Fruit fly (Drosophila melanogaster) whole organism, embryonic: Measurements from ENCODE around the gene Cwc25.

Source experiments
- Asciz ChIP-seq: fragments of 200-800 bp; sonication (Bioruptor generic); optimal IDR thresholded peaks from 2 replicates; lab custom pipeline; 2017; ENCODE audit warnings: missing biosample characterization, mild to moderate bottlenecking, missing genetic modification characterization, missing genetic modification reagents
- Atf-2 ChIP-seq: fragments of 200-800 bp; sonication (Bioruptor generic); optimal IDR thresholded peaks from 2 replicates; lab custom pipeline; 2016; ENCODE audit warnings: missing biosample characterization, missing genetic modification characterization
- Atf6 ChIP-seq: fragments of 200-800 bp; sonication (Bioruptor generic); IDR thresholded peaks from 2 replicates; pipeline ENCODE4 v1.3.6; 2022; ENCODE audit warnings: missing biosample characterization, missing genetic modification characterization
- Awh ChIP-seq: fragments of 200-800 bp; sonication (Bioruptor generic); IDR thresholded peaks from 2 replicates; pipeline ENCODE4, ENCODE4 v1.3.6; 2022; ENCODE audit warnings: missing biosample characterization, missing genetic modification characterization
- Bgb ChIP-seq: fragments of 200-800 bp; sonication (Bioruptor generic); IDR thresholded peaks from 2 replicates; pipeline ENCODE4 v1.3.6; 2022; ENCODE audit warnings: missing biosample characterization, missing genetic modification characterization; ENCODE audit not compliant: partially characterized antibody
- CG11696 ChIP-seq: fragments of 200-800 bp; sonication (Bioruptor generic); IDR thresholded peaks from 2 replicates; pipeline ENCODE4 v1.3.6; 2022; ENCODE audit warnings: missing biosample characterization, missing genetic modification characterization
- CG11723 ChIP-seq: fragments of 200-800 bp; sonication (Bioruptor generic); optimal IDR thresholded peaks from 2 replicates; lab custom pipeline; 2017; ENCODE audit warnings: missing biosample characterization, mild to moderate bottlenecking, missing genetic modification characterization
- CG12299 ChIP-seq: fragments of 200-800 bp; sonication (Bioruptor generic); optimal IDR thresholded peaks from 2 replicates; lab custom pipeline; 2018; ENCODE audit warnings: missing biosample characterization, mild to moderate bottlenecking, missing genetic modification characterization
- CG13624 ChIP-seq: fragments of 200-800 bp; sonication (Bioruptor generic); optimal IDR thresholded peaks from 2 replicates; lab custom pipeline; 2016; ENCODE audit warnings: missing biosample characterization, missing genetic modification characterization
- CG14667 ChIP-seq: fragments of 200-800 bp; sonication (Bioruptor generic); IDR thresholded peaks from 2 replicates; pipeline ENCODE4 v1.3.6; 2022; ENCODE audit warnings: missing biosample characterization, missing genetic modification characterization
- CG1647 ChIP-seq: fragments of 200-800 bp; sonication (Bioruptor generic); optimal IDR thresholded peaks from 3 replicates; lab custom pipeline; 2016; ENCODE audit warnings: missing biosample characterization, missing genetic modification characterization
- CG16813 ChIP-seq: fragments of 200-800 bp; sonication (Bioruptor generic); IDR thresholded peaks from 3 replicates; pipeline ENCODE4 v1.3.6; 2022; ENCODE audit warnings: missing biosample characterization, missing genetic modification characterization; ENCODE audit not compliant: partially characterized antibody
- CG17328 ChIP-seq: fragments of 200-800 bp; sonication (Bioruptor generic); IDR thresholded peaks from 2 replicates; pipeline ENCODE4 v1.3.6; 2022; ENCODE audit warnings: missing biosample characterization, missing genetic modification characterization
- CG17802 ChIP-seq: fragments of 200-800 bp; sonication (Bioruptor generic); optimal IDR thresholded peaks from 2 replicates; lab custom pipeline; 2018; ENCODE audit warnings: missing biosample characterization, mild to moderate bottlenecking, missing genetic modification characterization, moderate library complexity
- CG1792 ChIP-seq: fragments of 200-800 bp; sonication (Bioruptor generic); optimal IDR thresholded peaks from 2 replicates; lab custom pipeline; 2016; ENCODE audit warnings: missing biosample characterization, missing genetic modification characterization
- CG18011 ChIP-seq: fragments of 200-800 bp; sonication (Bioruptor generic); optimal IDR thresholded peaks from 2 replicates; lab custom pipeline; 2017; ENCODE audit warnings: missing biosample characterization, missing genetic modification characterization, mild to moderate bottlenecking, moderate library complexity, missing genotype
- CG18262 ChIP-seq: fragments of 200-800 bp; optimal IDR thresholded peaks from 3 replicates; lab custom pipeline; 2019; ENCODE audit warnings: missing biosample characterization, mild to moderate bottlenecking, missing genetic modification characterization, moderate library complexity
- CG30020 ChIP-seq: fragments of 200-800 bp; optimal IDR thresholded peaks from 2 replicates; lab custom pipeline; 2019; ENCODE audit warnings: missing biosample characterization, mild to moderate bottlenecking, missing genetic modification characterization, moderate library complexity
- CG31365 ChIP-seq: fragments of 200-800 bp; sonication (Bioruptor generic); optimal IDR thresholded peaks from 2 replicates; lab custom pipeline; 2018; ENCODE audit warnings: missing biosample characterization, mild to moderate bottlenecking, missing genetic modification characterization
- CG32767 ChIP-seq: fragments of 200-800 bp; sonication (Bioruptor generic); IDR thresholded peaks from 2 replicates; pipeline ENCODE4 v1.3.6; 2022; ENCODE audit warnings: missing biosample characterization, missing genetic modification characterization
- CG34422 ChIP-seq: fragments of 200-800 bp; sonication (Bioruptor generic); IDR thresholded peaks from 3 replicates; pipeline ENCODE4 v1.3.6; 2022; ENCODE audit warnings: missing biosample characterization, missing genetic modification characterization
- CG3726 ChIP-seq: fragments of 200-800 bp; sonication (Bioruptor generic); IDR thresholded peaks from 3 replicates; pipeline ENCODE4, ENCODE4 v1.3.6; 2022; ENCODE audit warnings: missing biosample characterization, missing genetic modification characterization
- CG3847 ChIP-seq: fragments of 200-800 bp; sonication (Bioruptor generic); IDR thresholded peaks from 2 replicates; pipeline ENCODE4 v1.3.6; 2022; ENCODE audit warnings: missing biosample characterization, missing genetic modification characterization
- CG4617 ChIP-seq: fragments of 200-800 bp; sonication (Bioruptor generic); optimal IDR thresholded peaks from 3 replicates; lab custom pipeline; 2016; ENCODE audit warnings: missing biosample characterization, missing genetic modification characterization, borderline replicate concordance
- CG6813 ChIP-seq: fragments of 200-800 bp; sonication (Bioruptor generic); optimal IDR thresholded peaks from 2 replicates; lab custom pipeline; 2017; ENCODE audit warnings: missing biosample characterization, missing genetic modification characterization, mild to moderate bottlenecking, moderate library complexity, missing genetic modification reagents
- CG9817 ChIP-seq: fragments of 200-800 bp; sonication (Bioruptor generic); optimal IDR thresholded peaks from 2 replicates; lab custom pipeline; 2018; ENCODE audit warnings: missing biosample characterization, mild to moderate bottlenecking, missing genetic modification characterization, moderate library complexity
- Dbx ChIP-seq: fragments of 200-800 bp; sonication (Bioruptor generic); IDR thresholded peaks from 3 replicates; pipeline ENCODE4 v1.3.6; 2022; ENCODE audit warnings: missing biosample characterization, missing genetic modification characterization
- Dip2 ChIP-seq: fragments of 200-800 bp; sonication (Bioruptor generic); IDR thresholded peaks from 2 replicates; pipeline ENCODE4 v1.3.6; 2022; ENCODE audit warnings: missing biosample characterization, missing genetic modification characterization
- Elba2 ChIP-seq: fragments of 200-800 bp; sonication (Bioruptor generic); optimal IDR thresholded peaks from 3 replicates; lab custom pipeline; 2016; ENCODE audit warnings: missing biosample characterization, missing genetic modification characterization
- HHEX ChIP-seq: fragments of 200-800 bp; sonication (Bioruptor generic); optimal IDR thresholded peaks from 3 replicates; lab custom pipeline; 2017; ENCODE audit warnings: missing biosample characterization, mild to moderate bottlenecking, missing genetic modification characterization, missing genetic modification reagents
- Med ChIP-seq: fragments of 200-800 bp; sonication (Bioruptor generic); peaks from one replicate; lab custom pipeline; 2016; ENCODE audit warnings: missing biosample characterization, missing genetic modification characterization, mild to moderate bottlenecking, inconsistent platforms, moderate library complexity
- bowl ChIP-seq: fragments of 200-800 bp; sonication (Bioruptor generic); IDR thresholded peaks from 2 replicates; pipeline ENCODE4 v1.3.6; 2022; ENCODE audit warnings: missing biosample characterization, missing genetic modification characterization
- btn ChIP-seq: fragments of 200-800 bp; sonication (Bioruptor generic); optimal IDR thresholded peaks from 2 replicates; lab custom pipeline; 2016; ENCODE audit warnings: missing biosample characterization, missing genetic modification characterization
- chn ChIP-seq: fragments of 200-800 bp; sonication (Bioruptor generic); optimal IDR thresholded peaks from 2 replicates; lab custom pipeline; 2016; ENCODE audit warnings: missing biosample characterization, missing genetic modification characterization
- da ChIP-seq: fragments of 200-800 bp; sonication (Bioruptor generic); optimal IDR thresholded peaks from 2 replicates; lab custom pipeline; 2016; ENCODE audit warnings: missing biosample characterization, missing genetic modification characterization
- dimm ChIP-seq: fragments of 200-800 bp; sonication (Bioruptor generic); IDR thresholded peaks from 2 replicates; pipeline ENCODE4 v1.3.6; 2022; ENCODE audit warnings: missing biosample characterization, missing genetic modification characterization
- en ChIP-seq: fragments of 200-800 bp; sonication (Bioruptor generic); optimal IDR thresholded peaks from 2 replicates; lab custom pipeline; 2016; ENCODE audit warnings: missing biosample characterization, missing genetic modification characterization
- ewg ChIP-seq: fragments of 200-800 bp; sonication (Bioruptor generic); optimal IDR thresholded peaks from 3 replicates; lab custom pipeline; 2017; ENCODE audit warnings: mild to moderate bottlenecking, missing biosample characterization, missing genetic modification reagents, missing genetic modification characterization
- fru ChIP-seq: fragments of >200 bp; optimal IDR thresholded peaks from 2 replicates; lab custom pipeline; 2017
- gfzf ChIP-seq: fragments of 200-800 bp; sonication (Bioruptor generic); optimal IDR thresholded peaks from 2 replicates; lab custom pipeline; 2016; ENCODE audit warnings: missing biosample characterization, mild to moderate bottlenecking, missing genetic modification characterization, moderate library complexity
- lab ChIP-seq: fragments of 200-800 bp; sonication (Bioruptor generic); optimal IDR thresholded peaks from 3 replicates; lab custom pipeline; 2017; ENCODE audit warnings: missing biosample characterization, missing genetic modification characterization, mild to moderate bottlenecking, moderate library complexity, missing genetic modification reagents
- mirr ChIP-seq: fragments of 200-800 bp; sonication (Bioruptor generic); optimal IDR thresholded peaks from 3 replicates; lab custom pipeline; 2018; ENCODE audit warnings: missing biosample characterization, mild to moderate bottlenecking, missing genetic modification characterization
- pb ChIP-seq: fragments of 200-800 bp; sonication (Bioruptor generic); optimal IDR thresholded peaks from 3 replicates; lab custom pipeline; 2016; ENCODE audit warnings: missing biosample characterization, missing genetic modification characterization
- phol ChIP-seq: fragments of 200-800 bp; sonication (Bioruptor generic); optimal IDR thresholded peaks from 3 replicates; lab custom pipeline; 2018; ENCODE audit warnings: missing biosample characterization, mild to moderate bottlenecking, missing genetic modification characterization, moderate library complexity
- pnt ChIP-seq: fragments of 200-800 bp; sonication (Bioruptor generic); optimal IDR thresholded peaks from 3 replicates; lab custom pipeline; 2016; ENCODE audit warnings: missing biosample characterization, missing genetic modification characterization
- pros ChIP-seq: fragments of 200-800 bp; sonication (Bioruptor generic); optimal IDR thresholded peaks from 3 replicates; lab custom pipeline; 2019; ENCODE audit warnings: missing biosample characterization, mild to moderate bottlenecking, missing genetic modification characterization, moderate library complexity
- pzg ChIP-seq: fragments of 200-800 bp; sonication (Bioruptor generic); optimal IDR thresholded peaks from 3 replicates; lab custom pipeline; 2018; ENCODE audit warnings: missing biosample characterization, mild to moderate bottlenecking, missing genetic modification characterization, moderate library complexity
- tna ChIP-seq: fragments of 200-800 bp; sonication (Bioruptor generic); IDR thresholded peaks from 2 replicates; pipeline ENCODE4 v1.3.6; 2022; ENCODE audit warnings: missing biosample characterization, missing genetic modification characterization; ENCODE audit not compliant: partially characterized antibody
- trh ChIP-seq: fragments of 200-800 bp; sonication (Bioruptor generic); optimal IDR thresholded peaks from 2 replicates; lab custom pipeline; 2016; ENCODE audit warnings: missing biosample characterization, missing genetic modification characterization
- vvl ChIP-seq: fragments of 200-800 bp; sonication (Bioruptor generic); IDR thresholded peaks from 2 replicates; pipeline ENCODE4 v1.3.6; 2022; ENCODE audit warnings: missing biosample characterization, missing genetic modification characterization

Cwc25 gene

dm6 chr2L:2731370-2732138 lies 13.3 kb upstream of the Cwc25 start:
- TF ChIP-seq mirr (GFP tag; lab: Kevin White, UChicago) (no peak), CG6813 (no peak), phol (peak; percentile 39), Asciz (no peak), CG18262 (tag; lab: Kevin White, UChicago) (peak; percentile 38), en (GFP tag; lab: Kevin White, UChicago) (no peak), CG11723 (GFP tag; lab: Kevin White, UChicago) (peak; percentile 16), pros (GFP tag; lab: Kevin White, UChicago) (no peak), CG1647 (no peak), Dip2 (GFP tag; lab: Robert Waterston, UW) (no peak), btn (GFP tag; lab: Kevin White, UChicago) (no peak), HHEX (GFP tag; lab: Kevin White, UChicago) (no peak), pb (GFP tag; lab: Kevin White, UChicago) (no peak), CG30020 (no peak), Dbx (no peak), pzg (GFP tag; lab: Kevin White, UChicago) (no peak), vvl (GFP tag; lab: Robert Waterston, UW) (peak; percentile 47; the same call in 1 of the 2 replicates), Atf6 (GFP tag; lab: Robert Waterston, UW) (no peak), Atf-2 (GFP tag; lab: Kevin White, UChicago) (no peak), CG18011 (GFP tag; lab: Kevin White, UChicago) (no peak), tna (GFP tag; lab: Robert Waterston, UW) (no peak), bowl (GFP tag; lab: Robert Waterston, UW) (no peak), dimm (GFP tag; lab: Robert Waterston, UW) (no peak), trh (GFP tag; lab: Kevin White, UChicago) (peak; percentile 44), da (GFP tag; lab: Kevin White, UChicago) (no peak), CG4617 (no peak), pnt (GFP tag; lab: Kevin White, UChicago) (peak; percentile 37), CG9817 (no peak), CG17328 (no peak), CG16813 (GFP tag; lab: Robert Waterston, UW) (no peak), fru (no peak), CG32767 (GFP tag; lab: Robert Waterston, UW) (no peak), chn (GFP tag; lab: Kevin White, UChicago) (no peak), CG14667 (GFP tag; lab: Robert Waterston, UW) (peak; percentile 55; the same call in 1 of the 2 replicates), CG11696 (GFP tag; lab: Robert Waterston, UW) (no peak), CG1792 (GFP tag; lab: Kevin White, UChicago) (no peak), Elba2 (no peak), CG34422 (GFP tag; lab: Robert Waterston, UW) (0 out of 3 replicates have a peak, but pooled peaks have one; percentile 40), CG12299 (tag; lab: Kevin White, UChicago) (no peak), CG17802 (no peak), gfzf (GFP tag; lab: Kevin White, UChicago) (no peak), CG3726 (GFP tag; lab: Robert Waterston, UW) (no peak), CG31365 (tag; lab: Kevin White, UChicago) (no peak), Med (GFP tag; lab: Kevin White, UChicago) (peak; percentile 80), ewg (GFP tag; lab: Kevin White, UChicago) (no peak), lab (GFP tag; lab: Kevin White, UChicago) (peak; percentile 40), Bgb (GFP tag; lab: Robert Waterston, UW) (no peak), CG13624 (GFP tag; lab: Kevin White, UChicago) (peak; percentile 18), Awh (GFP tag; lab: Robert Waterston, UW) (no peak), CG3847 (GFP tag; lab: Robert Waterston, UW) (no peak)
